Fruit fly (Drosophila melanogaster): ENCODE results near the gene Tak1.

Gene Tak1

dm6 chrX:20480382-20480781 is 44.3 kb downstream of the Tak1 start (continued):
- TF ChIP-seq CG10366 (GFP tag; IDR thresholded peaks at IDR 0.05) = peak; percentile 78
- peak; percentile 73 for TF ChIP-seq ems (GFP tag; optimal IDR thresholded peaks at IDR 0.05)
- no peak for TF ChIP-seq cad (GFP tag; optimal IDR thresholded peaks at IDR 0.05)
- TF ChIP-seq sna (GFP tag; IDR thresholded peaks at IDR 0.05; ENCODE audit: partially characterized antibody) = no peak
- TF ChIP-seq CG15073 (GFP tag; optimal IDR thresholded peaks at IDR 0.05) = no peak
- no peak for TF ChIP-seq tio (GFP tag; optimal IDR thresholded peaks at IDR 0.05)
- TF ChIP-seq CG15011 (GFP tag; optimal IDR thresholded peaks at IDR 0.05) = no peak
- no peak for TF ChIP-seq CG18262 (tag; optimal IDR thresholded peaks at IDR 0.05)
- 0 out of 3 replicates have a peak, but pooled peaks have one; percentile 43 for TF ChIP-seq CG11456 (GFP tag; IDR thresholded peaks at IDR 0.05)
- TF ChIP-seq CG31388 (GFP tag; optimal IDR thresholded peaks at IDR 0.05) = peak; percentile 3
- peak; percentile 64 for TF ChIP-seq CG32767 (GFP tag; IDR thresholded peaks at IDR 0.05)
- peak; percentile 74 for TF ChIP-seq fd96Cb (tag; optimal IDR thresholded peaks at IDR 0.05)
- no peak for TF ChIP-seq sima (GFP tag; optimal IDR thresholded peaks at IDR 0.05)
- TF ChIP-seq YL-1 (GFP tag; optimal IDR thresholded peaks at IDR 0.05) = no peak
- TF ChIP-seq CG11093 (GFP tag; IDR thresholded peaks at IDR 0.05) = no peak
- peak; percentile 77 for TF ChIP-seq CG4707 (GFP tag; optimal IDR thresholded peaks at IDR 0.05)
- peak; percentile 61 for TF ChIP-seq Rfx (GFP tag; IDR thresholded peaks at IDR 0.05)
- no peak for TF ChIP-seq grn (GFP tag; optimal IDR thresholded peaks at IDR 0.05)
- TF ChIP-seq toy (GFP tag; IDR thresholded peaks at IDR 0.05) = no peak
- TF ChIP-seq pfk (GFP tag; optimal IDR thresholded peaks at IDR 0.05) = no peak
- TF ChIP-seq CG3838 (GFP tag; optimal IDR thresholded peaks at IDR 0.05) = no peak
- TF ChIP-seq zen (tag; optimal IDR thresholded peaks at IDR 0.05) = peak; percentile 63
- peak; percentile 46 for TF ChIP-seq luna (GFP tag; optimal IDR thresholded peaks at IDR 0.05)
- no peak for TF ChIP-seq Side (GFP tag; optimal IDR thresholded peaks at IDR 0.05)
- no peak for TF ChIP-seq cas (GFP tag; IDR thresholded peaks at IDR 0.05)
- TF ChIP-seq CG12071 (GFP tag; optimal IDR thresholded peaks at IDR 0.05) = no peak
- TF ChIP-seq CG6654 (GFP tag; optimal IDR thresholded peaks at IDR 0.05) = peak; percentile 45
- TF ChIP-seq zen2 (GFP tag; IDR thresholded peaks at IDR 0.05; ENCODE audit: partially characterized antibody) = no peak
- TF ChIP-seq CG10565 (GFP tag; optimal IDR thresholded peaks at IDR 0.05) = peak; percentile 35
- TF ChIP-seq onecut (GFP tag; IDR thresholded peaks at IDR 0.05) = peak; percentile 42; the same call in 1 of the 2 replicates
- peak; percentile 48 for TF ChIP-seq CG13424 (tag; optimal IDR thresholded peaks at IDR 0.05)
- TF ChIP-seq CG13624 (GFP tag; optimal IDR thresholded peaks at IDR 0.05) = peak; percentile 70
- peak; percentile 17 for TF ChIP-seq CG8281 (tag; optimal IDR thresholded peaks at IDR 0.05)
- no peak for TF ChIP-seq CG17568 (GFP tag; optimal IDR thresholded peaks at IDR 0.05)
- TF ChIP-seq Spps (tag; optimal IDR thresholded peaks at IDR 0.05) = peak; percentile 24
- no peak for TF ChIP-seq CG17912 (GFP tag; optimal IDR thresholded peaks at IDR 0.05)
- peak; percentile 59 for TF ChIP-seq vvl (GFP tag; IDR thresholded peaks at IDR 0.05)
- TF ChIP-seq CG7963 (GFP tag; IDR thresholded peaks at IDR 0.05; ENCODE audit: partially characterized antibody) = no peak
- TF ChIP-seq dysf (GFP tag; IDR thresholded peaks at IDR 0.05) = peak; percentile 60; the same call in 2 of the 3 replicates
- peak; percentile 51 for TF ChIP-seq CG12659 (GFP tag; optimal IDR thresholded peaks at IDR 0.05)
- TF ChIP-seq CG1647 (GFP tag; optimal IDR thresholded peaks at IDR 0.05) = peak; percentile 64
- TF ChIP-seq en (GFP tag; optimal IDR thresholded peaks at IDR 0.05) = peak; percentile 47
- TF ChIP-seq kah (GFP tag; optimal IDR thresholded peaks at IDR 0.05) = no peak
- TF ChIP-seq pita (GFP tag; optimal IDR thresholded peaks at IDR 0.05) = no peak
- no peak for TF ChIP-seq unc-4 (GFP tag; IDR thresholded peaks at IDR 0.05; ENCODE audit: partially characterized antibody)
- TF ChIP-seq sens (GFP tag) = peak; percentile 96
- peak; percentile 76 for TF ChIP-seq chn (GFP tag; optimal IDR thresholded peaks at IDR 0.05)
- TF ChIP-seq croc (GFP tag; conservative IDR thresholded peaks at IDR 0.05) = no peak
- peak; percentile 67 for TF ChIP-seq pho (GFP tag; optimal IDR thresholded peaks at IDR 0.05)
- no peak for TF ChIP-seq twi (tag; optimal IDR thresholded peaks at IDR 0.05)
- TF ChIP-seq Mes4 (GFP tag; optimal IDR thresholded peaks at IDR 0.05) = peak; percentile 61
- no peak for TF ChIP-seq Gug (GFP tag; IDR thresholded peaks at IDR 0.05)
